Fruit fly (Drosophila melanogaster): ENCODE results near the gene brv1.

brv1 gene

DNA sequence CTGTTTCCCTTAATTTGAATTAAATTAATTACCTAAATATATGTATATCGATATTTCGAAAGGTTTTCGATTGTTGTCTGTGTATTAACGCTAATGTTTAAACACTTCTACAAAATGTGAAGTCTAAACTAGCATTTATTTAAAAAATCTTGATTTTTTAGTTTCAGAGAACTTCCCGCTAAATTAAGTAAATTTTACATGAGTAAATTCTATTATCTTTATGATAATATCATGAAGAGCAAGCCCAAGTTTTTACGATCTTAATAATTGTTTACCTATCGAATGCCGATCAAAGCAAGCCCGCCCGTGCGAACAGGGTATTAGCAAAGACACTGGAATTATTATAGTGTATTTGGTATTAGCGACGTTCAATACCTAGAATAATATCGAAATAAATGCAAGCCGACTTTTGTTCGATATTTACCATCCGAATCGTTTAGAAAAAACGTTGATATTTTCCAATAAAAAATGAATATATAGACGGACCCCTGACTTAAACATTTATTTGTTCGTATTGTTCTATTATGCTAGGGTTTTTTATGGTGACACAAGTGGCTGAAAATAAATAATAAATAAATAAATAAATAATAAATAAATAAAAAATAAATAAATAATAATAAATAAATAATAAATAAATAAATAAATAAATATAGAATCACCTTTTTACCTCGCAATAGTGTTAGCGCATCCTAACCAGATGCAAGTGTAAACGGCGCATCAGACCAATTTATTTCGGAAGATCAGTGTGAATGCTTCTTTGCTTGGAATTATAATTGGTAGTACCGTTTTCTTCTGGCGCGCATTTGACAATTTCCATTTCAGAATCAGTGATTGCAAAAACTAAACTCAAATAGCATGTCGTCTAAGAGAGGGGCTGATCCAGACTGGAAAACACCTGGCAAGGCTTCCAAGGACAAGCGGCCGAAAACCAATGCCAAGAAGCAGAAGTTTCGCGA is 39.6 kb downstream of the brv1 start, which contains the start of the genes CG33062 and Chd3 (continued):
- TF ChIP-seq fd3F (GFP tag; optimal IDR thresholded peaks at IDR 0.05): no peak
- TF ChIP-seq BtbVII (GFP tag; optimal IDR thresholded peaks at IDR 0.05): no peak
- TF ChIP-seq Scr (GFP tag; IDR thresholded peaks at IDR 0.05; ENCODE audit: partially characterized antibody): peak; percentile 54; the same call in 1 of the 2 replicates
- no peak for TF ChIP-seq tap (tag; optimal IDR thresholded peaks at IDR 0.05)
- TF ChIP-seq CG12391 (tag; optimal IDR thresholded peaks at IDR 0.05): peak; percentile 39
- TF ChIP-seq CG2116 (GFP tag; optimal IDR thresholded peaks at IDR 0.05): peak; percentile 4
- no peak for TF ChIP-seq kah (GFP tag; optimal IDR thresholded peaks at IDR 0.05)
- TF ChIP-seq Abd-B (GFP tag; optimal IDR thresholded peaks at IDR 0.05): peak; percentile 80
- no peak for TF ChIP-seq CG5953 (GFP tag; IDR thresholded peaks at IDR 0.05)
- no peak for TF ChIP-seq hth (optimal IDR thresholded peaks at IDR 0.05)
- TF ChIP-seq zf30C (GFP tag; optimal IDR thresholded peaks at IDR 0.05): peak; percentile 2
- TF ChIP-seq CG2678 (tag; optimal IDR thresholded peaks at IDR 0.05): peak; percentile 48
- peak; percentile 79 for TF ChIP-seq row (GFP tag; IDR thresholded peaks at IDR 0.05)
- peak; percentile 19 for TF ChIP-seq Oli (tag; optimal IDR thresholded peaks at IDR 0.05)
- peak; percentile 27; the same call in 2 of the 3 replicates for TF ChIP-seq vnd (GFP tag; IDR thresholded peaks at IDR 0.05; ENCODE audit: partially characterized antibody)
- TF ChIP-seq CG6272 (GFP tag; IDR thresholded peaks at IDR 0.05): peak; percentile 55
- no peak for TF ChIP-seq Dbx (GFP tag; IDR thresholded peaks at IDR 0.05)
- TF ChIP-seq CG1233 (GFP tag; optimal IDR thresholded peaks at IDR 0.05): peak; percentile 4
- TF ChIP-seq mld (GFP tag; IDR thresholded peaks at IDR 0.05; ENCODE audit: partially characterized antibody): 0 out of 3 replicates have a peak, but pooled peaks have one; percentile 12
- TF ChIP-seq luna (GFP tag; optimal IDR thresholded peaks at IDR 0.05): no peak
- peak; percentile 60 for TF ChIP-seq phol (tag; optimal IDR thresholded peaks at IDR 0.05)
- TF ChIP-seq az2 (GFP tag; optimal IDR thresholded peaks at IDR 0.05): peak; percentile 13
- peak; percentile 97 for TF ChIP-seq ssp (GFP tag; IDR thresholded peaks at IDR 0.05)
- no peak for TF ChIP-seq sug (tag; optimal IDR thresholded peaks at IDR 0.05)
- TF ChIP-seq sc (optimal IDR thresholded peaks at IDR 0.05): no peak
- TF ChIP-seq sc (GFP tag; optimal IDR thresholded peaks at IDR 0.05): no peak
- no peak for TF ChIP-seq CG33557 (GFP tag; optimal IDR thresholded peaks at IDR 0.05)
- no peak for TF ChIP-seq slp2 (GFP tag; optimal IDR thresholded peaks at IDR 0.05)
- TF ChIP-seq p53 (GFP tag; optimal IDR thresholded peaks at IDR 0.05): no peak
- TF ChIP-seq wor (GFP tag; IDR thresholded peaks at IDR 0.05): 0 out of 2 replicates have a peak, but pooled peaks have one; percentile 16
- TF ChIP-seq org-1 (GFP tag; optimal IDR thresholded peaks at IDR 0.05): no peak
- TF ChIP-seq Opbp (GFP tag; IDR thresholded peaks at IDR 0.05; ENCODE audit: partially characterized antibody): peak; percentile 63; the same call in 2 of the 3 replicates
- TF ChIP-seq CG34422 (GFP tag; IDR thresholded peaks at IDR 0.05): 0 out of 3 replicates have a peak, but pooled peaks have one; percentile 32
- no peak for TF ChIP-seq ash1 (GFP tag; optimal IDR thresholded peaks at IDR 0.05)
- no peak for TF ChIP-seq run (tag; optimal IDR thresholded peaks at IDR 0.05)
- peak; percentile 57; the same call in 2 of the 3 replicates for TF ChIP-seq knrl (GFP tag; IDR thresholded peaks at IDR 0.05; ENCODE audit: partially characterized antibody)
- peak; percentile 35; the same call in 2 of the 4 replicates for TF ChIP-seq Gug (GFP tag; IDR thresholded peaks at IDR 0.05)
- peak; percentile 36 for TF ChIP-seq gfzf (GFP tag; optimal IDR thresholded peaks at IDR 0.05)
- peak; percentile 40; the same call in 1 of the 3 replicates for TF ChIP-seq CG11093 (GFP tag; IDR thresholded peaks at IDR 0.05)
- TF ChIP-seq sd (tag; optimal IDR thresholded peaks at IDR 0.05): no peak
- TF ChIP-seq vfl (GFP tag; optimal IDR thresholded peaks at IDR 0.05): no peak
- TF ChIP-seq CG9817 (tag; optimal IDR thresholded peaks at IDR 0.05): peak; percentile 23
- 0 out of 3 replicates have a peak, but pooled peaks have one; percentile 3 for TF ChIP-seq zfh1 (GFP tag; IDR thresholded peaks at IDR 0.05)
- TF ChIP-seq CG14710 (tag; optimal IDR thresholded peaks at IDR 0.05): peak; percentile 60
- TF ChIP-seq Ets65A (GFP tag): peak; percentile 94
- TF ChIP-seq peb (GFP tag; IDR thresholded peaks at IDR 0.05): no peak
- no peak for TF ChIP-seq H15 (GFP tag; IDR thresholded peaks at IDR 0.05)
- TF ChIP-seq CG10565 (GFP tag; optimal IDR thresholded peaks at IDR 0.05): no peak

Data from whole organism, embryonic.